Fruit fly (Drosophila melanogaster) whole organism, embryonic: ENCODE measurements around the gene foxo.

Experiments used
- Atf6 ChIP-seq: fragments of 200-800 bp; sonication (Bioruptor generic); IDR thresholded peaks from 2 replicates; pipeline ENCODE4 v1.3.6; 2022; ENCODE audit warnings: missing biosample characterization, missing genetic modification characterization
- CG1024 ChIP-seq: fragments of 200-800 bp; sonication (Bioruptor generic); IDR thresholded peaks from 2 replicates; pipeline ENCODE4 v1.3.6; 2022; ENCODE audit warnings: missing biosample characterization, missing genetic modification characterization
- CG10431 ChIP-seq: fragments of 200-800 bp; sonication (Bioruptor generic); optimal IDR thresholded peaks from 3 replicates; lab custom pipeline; 2018; ENCODE audit warnings: missing biosample characterization, mild to moderate bottlenecking, missing genetic modification characterization
- CG10565 ChIP-seq: fragments of 200-800 bp; sonication (Bioruptor generic); optimal IDR thresholded peaks from 3 replicates; lab custom pipeline; 2016; ENCODE audit warnings: missing biosample characterization, mild to moderate bottlenecking, missing genetic modification characterization
- CG12769 ChIP-seq: fragments of 200-800 bp; sonication (Bioruptor generic); optimal IDR thresholded peaks from 2 replicates; lab custom pipeline; 2019; ENCODE audit warnings: missing biosample characterization, mild to moderate bottlenecking, missing genetic modification characterization, moderate library complexity
- CG12942 ChIP-seq: fragments of 200-800 bp; sonication (Bioruptor generic); optimal IDR thresholded peaks from 3 replicates; lab custom pipeline; 2016; ENCODE audit warnings: missing biosample characterization, missing genetic modification characterization
- CG13424 ChIP-seq: fragments of 200-800 bp; sonication (Bioruptor generic); optimal IDR thresholded peaks from 2 replicates; lab custom pipeline; 2019; ENCODE audit warnings: missing biosample characterization, mild to moderate bottlenecking, missing genetic modification characterization, moderate library complexity
- CG14965 ChIP-seq: fragments of 200-800 bp; sonication (Bioruptor generic); optimal IDR thresholded peaks from 2 replicates; lab custom pipeline; 2016; ENCODE audit warnings: missing biosample characterization, missing genetic modification characterization, borderline replicate concordance
- CG15514 ChIP-seq: fragments of 200-800 bp; sonication (Bioruptor generic); optimal IDR thresholded peaks from 3 replicates; lab custom pipeline; 2017; ENCODE audit warnings: missing biosample characterization, missing genetic modification characterization, mild to moderate bottlenecking, moderate library complexity, missing genetic modification reagents
- CG1792 ChIP-seq: fragments of 200-800 bp; sonication (Bioruptor generic); optimal IDR thresholded peaks from 2 replicates; lab custom pipeline; 2016; ENCODE audit warnings: missing biosample characterization, missing genetic modification characterization
- CG2678 ChIP-seq: fragments of 200-800 bp; sonication (Bioruptor generic); optimal IDR thresholded peaks from 3 replicates; lab custom pipeline; 2019; ENCODE audit warnings: missing biosample characterization, mild to moderate bottlenecking, missing genetic modification characterization, moderate library complexity
- CG30020 ChIP-seq: fragments of 200-800 bp; optimal IDR thresholded peaks from 2 replicates; lab custom pipeline; 2019; ENCODE audit warnings: missing biosample characterization, mild to moderate bottlenecking, missing genetic modification characterization, moderate library complexity
- CG31441 ChIP-seq: fragments of 200-800 bp; sonication (Bioruptor generic); IDR thresholded peaks from 2 replicates; pipeline ENCODE4 v1.3.6; 2022; ENCODE audit warnings: missing biosample characterization, missing genetic modification characterization
- CG34224 ChIP-seq: fragments of 200-800 bp; sonication (Bioruptor generic); IDR thresholded peaks from 3 replicates; pipeline ENCODE4 v1.3.6; 2022; ENCODE audit warnings: missing biosample characterization, missing genetic modification characterization; ENCODE audit not compliant: partially characterized antibody
- CG42726 ChIP-seq: fragments of 200-800 bp; sonication (Bioruptor generic); IDR thresholded peaks from 2 replicates; pipeline ENCODE4 v1.3.6; 2022; ENCODE audit warnings: missing biosample characterization, missing genetic modification characterization; ENCODE audit not compliant: partially characterized antibody
- CG6689 ChIP-seq: fragments of 200-800 bp; sonication (Bioruptor generic); IDR thresholded peaks from 2 replicates; pipeline ENCODE4 v1.3.6; 2022; ENCODE audit warnings: missing biosample characterization, missing genetic modification characterization
- CG7357 ChIP-seq: fragments of 200-800 bp; sonication (Bioruptor generic); IDR thresholded peaks from 3 replicates; pipeline ENCODE4 v1.3.6; 2022; ENCODE audit warnings: missing biosample characterization, missing genetic modification characterization
- D ChIP-seq, 2 experiments: fragments of 200-800 bp in 1 of 2; fragments of >200 bp in 1 of 2; sonication (Bioruptor generic) in 1 of 2; optimal IDR thresholded peaks; 2 replicates in 1 of 2; 3 replicates in 1 of 2; lab custom pipeline; 2017; ENCODE audit warnings: mild to moderate bottlenecking in 1 of 2, missing biosample characterization in 1 of 2, missing genetic modification characterization in 1 of 2, missing genetic modification reagents in 1 of 2
- Dfd ChIP-seq, 2 experiments: fragments of >200 bp; optimal IDR thresholded peaks; 2 replicates each; lab custom pipeline; 2017; ENCODE audit warnings: missing biosample characterization in 2 of 2, missing genetic modification characterization in 2 of 2
- HLHmδ ChIP-seq: fragments of 200-800 bp; sonication (Bioruptor generic); optimal IDR thresholded peaks from 2 replicates; lab custom pipeline; 2018; ENCODE audit warnings: missing biosample characterization, mild to moderate bottlenecking, missing genetic modification characterization, moderate library complexity
- Hmr ChIP-seq: fragments of 200-800 bp; sonication (Bioruptor generic); optimal IDR thresholded peaks from 3 replicates; lab custom pipeline; 2017; ENCODE audit warnings: mild to moderate bottlenecking, missing biosample characterization, missing genetic modification reagents, missing genetic modification characterization
- MESR4 ChIP-seq: fragments of 200-800 bp; sonication (Bioruptor generic); optimal IDR thresholded peaks from 2 replicates; lab custom pipeline; 2018; ENCODE audit warnings: missing biosample characterization, mild to moderate bottlenecking, missing genetic modification characterization, moderate library complexity
- Mrtf ChIP-seq: fragments of 200-800 bp; sonication (Bioruptor generic); IDR thresholded peaks from 3 replicates; pipeline ENCODE4 v1.3.6; 2022; ENCODE audit warnings: missing biosample characterization, missing genetic modification characterization
- Ravus ChIP-seq: fragments of 200-800 bp; sonication (Bioruptor generic); IDR thresholded peaks from 2 replicates; pipeline ENCODE4 v1.3.6; 2022; ENCODE audit warnings: missing biosample characterization, missing genetic modification characterization
- Sin3A ChIP-seq: fragments of >200 bp; optimal IDR thresholded peaks from 2 replicates; lab custom pipeline; 2018
- Spps ChIP-seq: fragments of 200-800 bp; sonication (Bioruptor generic); optimal IDR thresholded peaks from 2 replicates; lab custom pipeline; 2018; ENCODE audit warnings: missing biosample characterization, mild to moderate bottlenecking, missing genetic modification characterization
- ato ChIP-seq: fragments of 200-800 bp; sonication (Bioruptor generic); IDR thresholded peaks from 2 replicates; pipeline ENCODE4 v1.3.6; 2022; ENCODE audit warnings: missing biosample characterization, missing genetic modification characterization; ENCODE audit not compliant: partially characterized antibody
- bab2 ChIP-seq: fragments of 200-800 bp; sonication (Bioruptor generic); optimal IDR thresholded peaks from 2 replicates; lab custom pipeline; 2016; ENCODE audit warnings: missing biosample characterization, missing genetic modification characterization
- da ChIP-seq: fragments of 200-800 bp; sonication (Bioruptor generic); optimal IDR thresholded peaks from 2 replicates; lab custom pipeline; 2016; ENCODE audit warnings: missing biosample characterization, missing genetic modification characterization
- dati ChIP-seq: fragments of 200-800 bp; sonication (Bioruptor generic); IDR thresholded peaks from 2 replicates; pipeline ENCODE4 v1.3.6; 2022; ENCODE audit warnings: missing biosample characterization, missing genetic modification characterization
- dmrt99B ChIP-seq: fragments of 200-800 bp; sonication (Bioruptor generic); optimal IDR thresholded peaks from 2 replicates; lab custom pipeline; 2018; ENCODE audit warnings: missing biosample characterization, mild to moderate bottlenecking, missing genetic modification characterization, moderate library complexity
- eve ChIP-seq, 2 experiments: fragments of >200 bp; optimal IDR thresholded peaks; 2 replicates each; lab custom pipeline; 2017; ENCODE audit warnings: missing biosample characterization in 2 of 2, missing genetic modification characterization in 2 of 2
- exex ChIP-seq: fragments of 200-800 bp; sonication (Bioruptor generic); optimal IDR thresholded peaks from 4 replicates; lab custom pipeline; 2018; ENCODE audit warnings: missing biosample characterization, mild to moderate bottlenecking, missing genetic modification characterization, moderate library complexity
- ftz-f1 ChIP-seq: fragments of 200-800 bp; sonication (Bioruptor generic); optimal IDR thresholded peaks from 2 replicates; lab custom pipeline; 2016; ENCODE audit warnings: missing biosample characterization, missing genetic modification characterization
- hb ChIP-seq: fragments of 200-800 bp; sonication (Bioruptor generic); IDR thresholded peaks from 3 replicates; pipeline ENCODE4 v1.3.6; 2022; ENCODE audit warnings: missing biosample characterization, missing genetic modification characterization; ENCODE audit not compliant: partially characterized antibody
- lbe ChIP-seq: fragments of 200-800 bp; sonication (Bioruptor generic); optimal IDR thresholded peaks from 2 replicates; lab custom pipeline; 2016; ENCODE audit warnings: missing biosample characterization, mild to moderate bottlenecking, missing genetic modification characterization
- nmo ChIP-seq: fragments of 200-800 bp; sonication (Bioruptor generic); optimal IDR thresholded peaks from 2 replicates; lab custom pipeline; 2018; ENCODE audit warnings: missing biosample characterization, mild to moderate bottlenecking, missing genetic modification characterization, moderate library complexity
- nom ChIP-seq: fragments of 200-800 bp; sonication (Bioruptor generic); optimal IDR thresholded peaks from 2 replicates; lab custom pipeline; 2017; ENCODE audit warnings: missing biosample characterization, missing genetic modification characterization, mild to moderate bottlenecking, moderate library complexity, missing genetic modification reagents
- pb ChIP-seq: fragments of 200-800 bp; sonication (Bioruptor generic); optimal IDR thresholded peaks from 3 replicates; lab custom pipeline; 2016; ENCODE audit warnings: missing biosample characterization, missing genetic modification characterization
- pnt ChIP-seq: fragments of 200-800 bp; sonication (Bioruptor generic); optimal IDR thresholded peaks from 3 replicates; lab custom pipeline; 2016; ENCODE audit warnings: missing biosample characterization, missing genetic modification characterization
- row ChIP-seq: fragments of 200-800 bp; sonication (Bioruptor generic); IDR thresholded peaks from 3 replicates; pipeline ENCODE4 v1.3.6; 2022; ENCODE audit warnings: missing biosample characterization, missing genetic modification characterization
- sc ChIP-seq, 3 experiments: fragments of >200 bp in 2 of 3; fragments of 200-800 bp in 1 of 3; sonication (Bioruptor generic) in 1 of 3; optimal IDR thresholded peaks; 2 replicates in 2 of 3; 3 replicates in 1 of 3; lab custom pipeline; 2017; ENCODE audit warnings: mild to moderate bottlenecking in 1 of 3, missing biosample characterization in 1 of 3, missing genetic modification characterization in 1 of 3, missing genetic modification reagents in 1 of 3
- sd ChIP-seq: fragments of 200-800 bp; sonication (Bioruptor generic); optimal IDR thresholded peaks from 3 replicates; lab custom pipeline; 2018; ENCODE audit warnings: missing biosample characterization, mild to moderate bottlenecking, missing genetic modification characterization, moderate library complexity
- so ChIP-seq: fragments of 200-800 bp; sonication (Bioruptor generic); IDR thresholded peaks from 3 replicates; pipeline ENCODE4 v1.3.6; 2022; ENCODE audit warnings: missing biosample characterization, missing genetic modification characterization
- tna ChIP-seq: fragments of 200-800 bp; sonication (Bioruptor generic); IDR thresholded peaks from 2 replicates; pipeline ENCODE4 v1.3.6; 2022; ENCODE audit warnings: missing biosample characterization, missing genetic modification characterization; ENCODE audit not compliant: partially characterized antibody
- toy ChIP-seq: fragments of 200-800 bp; sonication (Bioruptor generic); IDR thresholded peaks from 2 replicates; pipeline ENCODE4 v1.3.6; 2022; ENCODE audit warnings: missing biosample characterization, missing genetic modification characterization
- ttk ChIP-seq: fragments of 200-800 bp; sonication (Bioruptor generic); IDR thresholded peaks from 2 replicates; pipeline ENCODE4 v2.1.2; 2022; ENCODE audit warnings: missing biosample characterization, missing genetic modification characterization
- tx ChIP-seq: fragments of 200-800 bp; sonication (Bioruptor generic); optimal IDR thresholded peaks from 2 replicates; lab custom pipeline; 2016; ENCODE audit warnings: missing biosample characterization, missing genetic modification characterization
- zen2 ChIP-seq: fragments of 200-800 bp; sonication (Bioruptor generic); IDR thresholded peaks from 3 replicates; pipeline ENCODE4 v1.3.6; 2022; ENCODE audit warnings: missing biosample characterization, missing genetic modification characterization; ENCODE audit not compliant: partially characterized antibody

Gene foxo

dm6 chr3R:14024919-14025387 lies 31.8 kb upstream of the foxo start (continued):
- TF ChIP-seq tna (GFP tag; lab: Robert Waterston, UW) (0 out of 2 replicates have a peak, but pooled peaks have one; percentile 30), CG14965 (GFP tag; lab: Kevin White, UChicago) (no peak), HLHmδ (GFP tag; lab: Kevin White, UChicago) (peak; percentile 62), CG34224 (GFP tag; lab: Robert Waterston, UW) (0 out of 3 replicates have a peak, but pooled peaks have one; percentile 10), ttk (GFP tag; lab: Robert Waterston, UW) (no peak), ato (no peak), da (GFP tag; lab: Kevin White, UChicago) (no peak), Atf6 (GFP tag; lab: Robert Waterston, UW) (peak; percentile 57; the same call in 1 of the 2 replicates), so (0 out of 3 replicates have a peak, but pooled peaks have one; percentile 59), CG12942 (GFP tag; lab: Kevin White, UChicago) (no peak), CG7357 (no peak), CG31441 (peak; percentile 43; the same call in 1 of the 2 replicates), lbe (GFP tag; lab: Kevin White, UChicago) (peak; percentile 78), dati (GFP tag; lab: Robert Waterston, UW) (no peak), exex (tag; lab: Kevin White, UChicago) (peak; percentile 86), Mrtf (no peak), pnt (GFP tag; lab: Kevin White, UChicago) (peak; percentile 8), Ravus (no peak; the same call in 1 of the 2 replicates), Sin3A (lab: Kevin White, UChicago) (no peak), bab2 (no peak), CG12769 (tag; lab: Kevin White, UChicago) (peak; percentile 8), CG2678 (tag; lab: Kevin White, UChicago) (peak; percentile 48), D (optimal IDR thresholded peaks at IDR 0.05; lab: Kevin White, UChicago) (no peak), D (GFP tag; optimal IDR thresholded peaks at IDR 0.05; lab: Kevin White, UChicago) (peak; percentile 32), nmo (GFP tag; lab: Kevin White, UChicago) (peak; percentile 28), CG30020 (tag; lab: Kevin White, UChicago) (no peak), CG1024 (GFP tag; lab: Robert Waterston, UW) (no peak), CG10565 (GFP tag; lab: Kevin White, UChicago) (no peak), sc (optimal IDR thresholded peaks at IDR 0.05; lab: Kevin White, UChicago) (no peak), sc (GFP tag; optimal IDR thresholded peaks at IDR 0.05; lab: Kevin White, UChicago) (no peak), CG6689 (GFP tag; lab: Robert Waterston, UW) (no peak), ftz-f1 (GFP tag; lab: Kevin White, UChicago) (peak; percentile 91), row (peak; percentile 39; the same call in 2 of the 3 replicates), eve (GFP tag; optimal IDR thresholded peaks at IDR 0.05; lab: Kevin White, UChicago) (peak in 1 of 2 experiments; percentile 62), zen2 (GFP tag; lab: Robert Waterston, UW) (no peak), CG10431 (GFP tag; lab: Kevin White, UChicago) (peak; percentile 56), sd (tag; lab: Kevin White, UChicago) (peak; percentile 59), MESR4 (no peak), CG42726 (peak; percentile 47; the same call in 1 of the 2 replicates), dmrt99B (tag; lab: Kevin White, UChicago) (peak; percentile 30), nom (GFP tag; lab: Kevin White, UChicago) (peak; percentile 93), toy (GFP tag; lab: Robert Waterston, UW) (no peak), hb (no peak), Spps (no peak), pb (no peak), CG1792 (GFP tag; lab: Kevin White, UChicago) (no peak), Hmr (GFP tag; lab: Kevin White, UChicago) (peak; percentile 53), tx (GFP tag; lab: Kevin White, UChicago) (peak; percentile 39), Dfd (GFP tag; optimal IDR thresholded peaks at IDR 0.05; lab: Kevin White, UChicago) (no peak), CG13424 (tag; lab: Kevin White, UChicago) (peak; percentile 32), CG15514 (GFP tag; lab: Kevin White, UChicago) (peak; percentile 2)
